Worm (Caenorhabditis elegans) whole organism, L4/young adult: Measurements from ENCODE around the gene srh-67.

Experiments
- dao-5 ChIP-seq: sonication (generic microtip); optimal IDR thresholded peaks from 2 replicates; lab custom pipeline; 2016; ENCODE audit warnings: missing genotype, missing genetic modification characterization, moderate library complexity, missing compliant biosample characterization
- him-1 ChIP-seq: sonication (generic microtip); optimal IDR thresholded peaks from 2 replicates; lab custom pipeline; 2016; ENCODE audit warnings: missing genotype, missing genetic modification reagents, missing genetic modification characterization, missing compliant biosample characterization

DNA sequence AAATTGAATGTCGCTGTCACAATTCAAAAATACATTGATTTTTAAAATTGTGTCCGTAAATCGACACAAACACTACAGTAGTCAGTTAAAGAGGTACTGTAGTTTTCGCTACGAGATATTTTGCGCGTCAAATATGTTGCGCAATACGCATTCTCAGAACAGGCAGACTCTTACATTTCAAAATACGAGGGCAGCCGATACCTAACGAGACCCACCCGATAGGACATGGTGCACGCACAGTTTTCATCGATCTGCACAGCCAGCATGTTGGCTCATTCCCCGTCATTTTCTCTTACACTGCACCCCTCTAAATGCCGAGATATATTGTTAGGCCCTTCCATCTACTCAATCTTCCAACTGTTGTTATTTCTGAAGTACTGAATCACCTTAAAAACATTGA lies 46.5 kb upstream of the srh-67 start, which contains the start of gene F15A4.2:
- TF ChIP-seq dao-5 (tag; lab: Kevin White, UChicago) (no peak), him-1 (tag; lab: Kevin White, UChicago) (no peak)
